Fruit fly (Drosophila melanogaster) whole organism, embryonic: ENCODE measurements around the gene Rab30.

Experiments
- Antp ChIP-seq: fragments of 200-800 bp; sonication (Bioruptor generic); optimal IDR thresholded peaks from 3 replicates; lab custom pipeline; 2016; ENCODE audit warnings: missing biosample characterization, missing genetic modification characterization
- Asciz ChIP-seq: fragments of 200-800 bp; sonication (Bioruptor generic); optimal IDR thresholded peaks from 2 replicates; lab custom pipeline; 2017; ENCODE audit warnings: missing biosample characterization, mild to moderate bottlenecking, missing genetic modification characterization, missing genetic modification reagents
- C15 ChIP-seq: fragments of 200-800 bp; sonication (Bioruptor generic); IDR thresholded peaks from 3 replicates; pipeline ENCODE4 v1.3.6; 2022; ENCODE audit warnings: missing biosample characterization, missing genetic modification characterization
- CG10147 ChIP-seq: fragments of 200-800 bp; sonication (Bioruptor generic); optimal IDR thresholded peaks from 2 replicates; lab custom pipeline; 2019; ENCODE audit warnings: missing biosample characterization, mild to moderate bottlenecking, missing genetic modification characterization, moderate library complexity
- CG10462 ChIP-seq: fragments of 200-800 bp; sonication (Bioruptor generic); optimal IDR thresholded peaks from 2 replicates; lab custom pipeline; 2016; ENCODE audit warnings: missing biosample characterization, missing genetic modification characterization
- CG10565 ChIP-seq: fragments of 200-800 bp; sonication (Bioruptor generic); optimal IDR thresholded peaks from 3 replicates; lab custom pipeline; 2016; ENCODE audit warnings: missing biosample characterization, mild to moderate bottlenecking, missing genetic modification characterization
- CG10979 ChIP-seq: fragments of 200-800 bp; sonication (Bioruptor generic); optimal IDR thresholded peaks from 2 replicates; lab custom pipeline; 2018; ENCODE audit warnings: missing biosample characterization, mild to moderate bottlenecking, missing genetic modification characterization, moderate library complexity
- CG12155 ChIP-seq: fragments of 200-800 bp; sonication (Bioruptor generic); optimal IDR thresholded peaks from 3 replicates; lab custom pipeline; 2016; ENCODE audit warnings: missing biosample characterization, missing genetic modification characterization
- CG12659 ChIP-seq: fragments of 200-800 bp; sonication (Bioruptor generic); optimal IDR thresholded peaks from 3 replicates; lab custom pipeline; 2017; ENCODE audit warnings: mild to moderate bottlenecking, missing biosample characterization, missing genetic modification reagents, missing genetic modification characterization
- CG15011 ChIP-seq: fragments of 200-800 bp; sonication (Bioruptor generic); optimal IDR thresholded peaks from 3 replicates; lab custom pipeline; 2018; ENCODE audit warnings: missing biosample characterization, mild to moderate bottlenecking, missing genetic modification characterization
- CG15073 ChIP-seq: fragments of 200-800 bp; sonication (Bioruptor generic); optimal IDR thresholded peaks from 2 replicates; lab custom pipeline; 2016; ENCODE audit warnings: missing biosample characterization, missing genetic modification characterization
- CG15269 ChIP-seq: fragments of 200-800 bp; sonication (Bioruptor generic); optimal IDR thresholded peaks from 2 replicates; lab custom pipeline; 2018; ENCODE audit warnings: missing biosample characterization, mild to moderate bottlenecking, missing genetic modification characterization, moderate library complexity
- CG15601 ChIP-seq: fragments of 200-800 bp; sonication (Bioruptor generic); optimal IDR thresholded peaks from 3 replicates; lab custom pipeline; 2019; ENCODE audit warnings: missing biosample characterization, mild to moderate bottlenecking, missing genetic modification characterization, moderate library complexity
- CG1602 ChIP-seq: fragments of 200-800 bp; sonication (Bioruptor generic); optimal IDR thresholded peaks from 3 replicates; lab custom pipeline; 2016; ENCODE audit warnings: missing biosample characterization, missing genetic modification characterization
- CG18476 ChIP-seq: fragments of 200-800 bp; sonication (Bioruptor generic); optimal IDR thresholded peaks from 2 replicates; lab custom pipeline; 2016; ENCODE audit warnings: missing biosample characterization, mild to moderate bottlenecking, missing genetic modification characterization
- CG4328 ChIP-seq: fragments of 200-800 bp; sonication (Bioruptor generic); optimal IDR thresholded peaks from 3 replicates; lab custom pipeline; 2017; ENCODE audit warnings: missing biosample characterization, missing genetic modification reagents, missing genetic modification characterization
- CG4424 ChIP-seq: fragments of 200-800 bp; sonication (Bioruptor generic); optimal IDR thresholded peaks from 3 replicates; lab custom pipeline; 2016; ENCODE audit warnings: missing biosample characterization, missing genetic modification characterization
- CG6683 ChIP-seq: fragments of 200-800 bp; sonication (Bioruptor generic); optimal IDR thresholded peaks from 2 replicates; lab custom pipeline; 2017; ENCODE audit warnings: missing biosample characterization, mild to moderate bottlenecking, missing genetic modification characterization, missing genetic modification reagents
- CG7556 ChIP-seq: fragments of 200-800 bp; sonication (Bioruptor generic); optimal IDR thresholded peaks from 2 replicates; lab custom pipeline; 2017; ENCODE audit warnings: missing biosample characterization, mild to moderate bottlenecking, missing genetic modification characterization
- CG7745 ChIP-seq: fragments of 200-800 bp; sonication (Bioruptor generic); optimal IDR thresholded peaks from 2 replicates; lab custom pipeline; 2018; ENCODE audit warnings: missing biosample characterization, mild to moderate bottlenecking, missing genetic modification characterization, moderate library complexity
- CG7786 ChIP-seq: fragments of 200-800 bp; sonication (Bioruptor generic); optimal IDR thresholded peaks from 2 replicates; lab custom pipeline; 2016; ENCODE audit warnings: missing biosample characterization, missing genetic modification characterization
- CG8089 ChIP-seq: fragments of 200-800 bp; sonication (Bioruptor generic); optimal IDR thresholded peaks from 3 replicates; lab custom pipeline; 2016; ENCODE audit warnings: missing biosample characterization, missing genetic modification characterization
- Doc2 ChIP-seq: fragments of 200-800 bp; sonication (Bioruptor generic); IDR thresholded peaks from 2 replicates; pipeline ENCODE4 v1.3.6; 2022; ENCODE audit warnings: missing biosample characterization, missing genetic modification characterization
- Gsc ChIP-seq: fragments of 200-800 bp; sonication (Bioruptor generic); IDR thresholded peaks from 2 replicates; pipeline ENCODE4 v1.3.6; 2022; ENCODE audit warnings: missing biosample characterization, missing genetic modification characterization
- H2.0 ChIP-seq: fragments of 200-800 bp; sonication (Bioruptor generic); IDR thresholded peaks from 2 replicates; pipeline ENCODE4 v1.3.6; 2022; ENCODE audit warnings: missing biosample characterization, missing genetic modification characterization
- HLH3B ChIP-seq: fragments of 200-800 bp; sonication (Bioruptor generic); IDR thresholded peaks from 2 replicates; pipeline ENCODE4 v1.3.6; 2022; ENCODE audit warnings: missing biosample characterization, missing genetic modification characterization
- HLH4C ChIP-seq: fragments of 200-800 bp; sonication (Bioruptor generic); IDR thresholded peaks from 3 replicates; pipeline ENCODE4 v1.3.6; 2022; ENCODE audit warnings: missing biosample characterization, missing genetic modification characterization; ENCODE audit not compliant: partially characterized antibody
- HLHmδ ChIP-seq: fragments of 200-800 bp; sonication (Bioruptor generic); optimal IDR thresholded peaks from 2 replicates; lab custom pipeline; 2018; ENCODE audit warnings: missing biosample characterization, mild to moderate bottlenecking, missing genetic modification characterization, moderate library complexity
- Hand ChIP-seq: fragments of 200-800 bp; sonication (Bioruptor generic); optimal IDR thresholded peaks from 2 replicates; lab custom pipeline; 2017; ENCODE audit warnings: mild to moderate bottlenecking, missing biosample characterization, missing genetic modification reagents, missing genetic modification characterization
- HmgD ChIP-seq: fragments of 200-800 bp; sonication (Bioruptor generic); optimal IDR thresholded peaks from 3 replicates; lab custom pipeline; 2016; ENCODE audit warnings: missing biosample characterization, missing genetic modification characterization
- HmgZ ChIP-seq: fragments of 200-800 bp; sonication (Bioruptor generic); optimal IDR thresholded peaks from 2 replicates; lab custom pipeline; 2018; ENCODE audit warnings: missing biosample characterization, mild to moderate bottlenecking, missing genetic modification characterization
- Hsf ChIP-seq: fragments of 200-800 bp; sonication (Bioruptor generic); optimal IDR thresholded peaks from 3 replicates; lab custom pipeline; 2016; ENCODE audit warnings: missing biosample characterization, missing genetic modification characterization
- Meics ChIP-seq: fragments of 200-800 bp; sonication (Bioruptor generic); optimal IDR thresholded peaks from 2 replicates; lab custom pipeline; 2017; ENCODE audit warnings: missing biosample characterization, mild to moderate bottlenecking, missing genetic modification characterization
- Opbp ChIP-seq: fragments of 200-800 bp; sonication (Bioruptor generic); IDR thresholded peaks from 3 replicates; pipeline ENCODE4 v1.3.6; 2022; ENCODE audit warnings: missing biosample characterization, missing genetic modification characterization; ENCODE audit not compliant: partially characterized antibody
- PHDP ChIP-seq: fragments of 200-800 bp; sonication (Bioruptor generic); optimal IDR thresholded peaks from 3 replicates; lab custom pipeline; 2018; ENCODE audit warnings: missing biosample characterization, mild to moderate bottlenecking, missing genetic modification characterization, moderate library complexity
- Stat92E ChIP-seq, 3 experiments: fragments of >200 bp in 2 of 3; fragments of 200-800 bp in 1 of 3; sonication (Bioruptor generic) in 1 of 3; optimal IDR thresholded peaks; 2 replicates each; lab custom pipeline; 2017 to 2019; ENCODE audit warnings: missing biosample characterization in 3 of 3, missing genetic modification characterization in 3 of 3, mild to moderate bottlenecking in 1 of 3, moderate library complexity in 1 of 3
- ase ChIP-seq: fragments of 200-800 bp; sonication (Bioruptor generic); IDR thresholded peaks from 3 replicates; pipeline ENCODE4 v1.3.6; 2022; ENCODE audit warnings: missing biosample characterization, missing genetic modification characterization
- bigmax ChIP-seq: fragments of 200-800 bp; sonication (Bioruptor generic); optimal IDR thresholded peaks from 2 replicates; lab custom pipeline; 2018; ENCODE audit warnings: missing biosample characterization, mild to moderate bottlenecking, missing genetic modification characterization
- croc ChIP-seq: fragments of 200-800 bp; sonication (Bioruptor generic); conservative IDR thresholded peaks from 3 replicates; pipeline ENCODE4 v1.3.6; 2022; ENCODE audit warnings: missing biosample characterization, missing genetic modification characterization
- eyg ChIP-seq: fragments of 200-800 bp; sonication (Bioruptor generic); optimal IDR thresholded peaks from 3 replicates; lab custom pipeline; 2016; ENCODE audit warnings: missing biosample characterization, missing genetic modification characterization
- gcm2 ChIP-seq: fragments of 200-800 bp; sonication (Bioruptor generic); optimal IDR thresholded peaks from 2 replicates; lab custom pipeline; 2016; ENCODE audit warnings: missing biosample characterization, missing genetic modification characterization
- gro ChIP-seq: fragments of 200-800 bp; sonication (Bioruptor generic); optimal IDR thresholded peaks from 2 replicates; lab custom pipeline; 2016; ENCODE audit warnings: missing biosample characterization, missing genetic modification characterization
- gsb ChIP-seq: fragments of 200-800 bp; sonication (Bioruptor generic); IDR thresholded peaks from 2 replicates; pipeline ENCODE4 v1.3.6; 2022; ENCODE audit warnings: missing biosample characterization, missing genetic modification characterization
- ham ChIP-seq: fragments of 200-800 bp; sonication (Bioruptor generic); IDR thresholded peaks from 2 replicates; pipeline ENCODE4 v1.3.6; 2022; ENCODE audit warnings: missing biosample characterization, missing genetic modification characterization
- lab ChIP-seq: fragments of 200-800 bp; sonication (Bioruptor generic); optimal IDR thresholded peaks from 3 replicates; lab custom pipeline; 2017; ENCODE audit warnings: missing biosample characterization, missing genetic modification characterization, mild to moderate bottlenecking, moderate library complexity, missing genetic modification reagents
- lilli ChIP-seq: fragments of 200-800 bp; sonication (Bioruptor generic); optimal IDR thresholded peaks from 3 replicates; lab custom pipeline; 2016; ENCODE audit warnings: missing biosample characterization, missing genetic modification characterization
- luna ChIP-seq: fragments of 200-800 bp; sonication (Bioruptor generic); optimal IDR thresholded peaks from 2 replicates; lab custom pipeline; 2016; ENCODE audit warnings: missing biosample characterization, missing genetic modification characterization
- sc ChIP-seq, 3 experiments: fragments of >200 bp in 2 of 3; fragments of 200-800 bp in 1 of 3; sonication (Bioruptor generic) in 1 of 3; optimal IDR thresholded peaks; 2 replicates in 2 of 3; 3 replicates in 1 of 3; lab custom pipeline; 2017; ENCODE audit warnings: mild to moderate bottlenecking in 1 of 3, missing biosample characterization in 1 of 3, missing genetic modification characterization in 1 of 3, missing genetic modification reagents in 1 of 3
- sd ChIP-seq: fragments of 200-800 bp; sonication (Bioruptor generic); optimal IDR thresholded peaks from 3 replicates; lab custom pipeline; 2018; ENCODE audit warnings: missing biosample characterization, mild to moderate bottlenecking, missing genetic modification characterization, moderate library complexity
- zen2 ChIP-seq: fragments of 200-800 bp; sonication (Bioruptor generic); IDR thresholded peaks from 3 replicates; pipeline ENCODE4 v1.3.6; 2022; ENCODE audit warnings: missing biosample characterization, missing genetic modification characterization; ENCODE audit not compliant: partially characterized antibody

Rab30 gene

DNA sequence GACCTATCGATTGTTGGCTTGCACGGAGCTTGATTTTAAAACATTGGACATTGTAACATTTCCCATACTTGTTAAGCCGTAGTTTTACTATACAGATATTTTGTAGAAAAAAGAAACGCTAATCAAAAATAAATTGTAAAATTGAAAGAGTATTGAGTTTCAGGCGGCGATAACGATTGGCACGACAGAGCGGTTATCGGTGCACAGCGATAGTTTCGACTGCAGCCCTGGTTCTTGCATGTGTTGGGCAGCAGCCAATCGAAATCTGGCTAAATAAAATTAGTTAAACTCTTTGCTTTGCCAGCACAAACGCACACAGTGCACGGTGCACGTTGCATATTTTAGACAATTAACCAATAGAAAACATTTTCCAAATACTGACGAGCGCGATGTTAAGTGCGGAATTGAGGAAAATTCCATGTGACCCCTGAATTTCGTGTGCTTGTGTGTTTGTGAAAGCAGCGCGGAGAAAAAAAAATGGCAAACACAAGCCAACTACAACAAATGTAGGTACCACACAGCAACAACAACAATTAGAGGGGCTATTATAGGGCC, 5.4 kb upstream of the Rab30 start, which contains the start of gene milt (continued):
- TF ChIP-seq CG18476 (GFP tag; lab: Kevin White, UChicago) (no peak), gro (GFP tag; lab: Kevin White, UChicago) (peak; percentile 15), Meics (GFP tag; lab: Kevin White, UChicago) (no peak), CG15601 (peak; percentile 52), croc (GFP tag; lab: Robert Waterston, UW) (no peak), CG8089 (no peak), ham (GFP tag; lab: Robert Waterston, UW) (no peak), CG15011 (GFP tag; lab: Kevin White, UChicago) (no peak), ase (GFP tag; lab: Robert Waterston, UW) (no peak), CG10565 (no peak), gsb (no peak), CG7786 (GFP tag; lab: Kevin White, UChicago) (no peak), CG6683 (GFP tag; lab: Kevin White, UChicago) (no peak), HmgD (GFP tag; lab: Kevin White, UChicago) (no peak), Opbp (peak; percentile 91), CG10147 (GFP tag; lab: Kevin White, UChicago) (no peak), HLH3B (GFP tag; lab: Robert Waterston, UW) (no peak), CG12659 (GFP tag; lab: Kevin White, UChicago) (peak; percentile 63), Doc2 (GFP tag; lab: Robert Waterston, UW) (no peak), sd (tag; lab: Kevin White, UChicago) (peak; percentile 11), H2.0 (GFP tag; lab: Robert Waterston, UW) (no peak), Stat92E (GFP tag; optimal IDR thresholded peaks at IDR 0.05; lab: Kevin White, UChicago) (no peak), zen2 (GFP tag; lab: Robert Waterston, UW) (peak; percentile 71; the same call in 2 of the 3 replicates), sc (optimal IDR thresholded peaks at IDR 0.05; lab: Kevin White, UChicago) (no peak), sc (GFP tag; optimal IDR thresholded peaks at IDR 0.05; lab: Kevin White, UChicago) (no peak), eyg (GFP tag; lab: Kevin White, UChicago) (no peak), luna (GFP tag; lab: Kevin White, UChicago) (no peak), Antp (GFP tag; lab: Kevin White, UChicago) (no peak), lilli (GFP tag; lab: Kevin White, UChicago) (peak; percentile 49), CG10462 (no peak), CG7556 (GFP tag; lab: Kevin White, UChicago) (no peak), PHDP (tag; lab: Kevin White, UChicago) (no peak), CG7745 (tag; lab: Kevin White, UChicago) (no peak), HmgZ (peak; percentile 60), C15 (no peak), Gsc (no peak), Hsf (GFP tag; lab: Kevin White, UChicago) (peak; percentile 22), HLH4C (GFP tag; lab: Robert Waterston, UW) (peak; percentile 93), CG4328 (GFP tag; lab: Kevin White, UChicago) (no peak), CG10979 (tag; lab: Kevin White, UChicago) (no peak), lab (GFP tag; lab: Kevin White, UChicago) (no peak), gcm2 (GFP tag; lab: Kevin White, UChicago) (no peak), Hand (GFP tag; lab: Kevin White, UChicago) (no peak), CG15073 (GFP tag; lab: Kevin White, UChicago) (no peak), HLHmδ (GFP tag; lab: Kevin White, UChicago) (no peak), Asciz (GFP tag; lab: Kevin White, UChicago) (no peak), bigmax (GFP tag; lab: Kevin White, UChicago) (peak; percentile 37), CG12155 (GFP tag; lab: Kevin White, UChicago) (no peak), CG1602 (GFP tag; lab: Kevin White, UChicago) (no peak), CG4424 (GFP tag; lab: Kevin White, UChicago) (no peak), CG15269 (tag; lab: Kevin White, UChicago) (no peak)
